Fruit fly (Drosophila melanogaster): ENCODE data around the gene Or85e.

Gene Or85e

DNA sequence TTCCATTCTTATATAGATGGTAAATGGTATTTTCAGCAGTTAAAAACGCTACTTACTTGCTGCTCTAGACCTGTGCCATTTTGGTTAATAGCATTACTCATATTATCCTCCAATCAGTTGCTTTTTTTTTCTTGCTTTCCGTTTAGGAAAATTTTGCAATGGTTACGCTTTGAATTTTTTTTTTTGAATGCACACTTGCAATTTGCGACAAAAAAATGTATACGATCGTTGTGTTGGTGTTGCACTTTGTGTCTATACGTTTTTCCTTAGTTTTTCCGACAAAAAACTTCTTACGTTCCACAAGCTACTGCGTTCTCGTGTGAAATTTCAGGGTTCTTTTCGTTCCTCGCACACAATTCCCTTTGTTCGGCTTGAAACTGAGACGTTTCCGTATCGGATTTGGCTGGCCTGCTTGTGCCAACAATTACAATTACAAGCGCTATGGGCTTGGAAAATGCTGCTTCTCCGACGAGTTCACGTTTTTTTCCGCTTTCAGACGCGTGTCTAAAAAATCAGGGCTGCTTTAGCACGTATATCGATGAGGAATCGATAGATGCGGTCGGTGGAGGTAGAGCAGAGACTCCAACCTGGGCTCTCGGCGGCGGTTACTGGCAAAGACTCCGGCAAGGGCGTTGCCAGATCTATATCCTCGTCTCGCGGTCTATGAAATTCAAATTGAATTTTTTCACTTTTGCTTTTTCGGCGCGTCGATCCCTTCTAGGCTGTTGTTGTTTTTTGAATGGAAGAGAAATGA is 24.4 kb upstream of the Or85e start (continued):
- TF ChIP-seq BtbVII (GFP tag; optimal IDR thresholded peaks at IDR 0.05) (no peak), Aef1 (GFP tag; IDR thresholded peaks at IDR 0.05) (no peak), NC2β (GFP tag; optimal IDR thresholded peaks at IDR 0.05) (peak; percentile 63), pnt (GFP tag; optimal IDR thresholded peaks at IDR 0.05) (no peak), stc (GFP tag; IDR thresholded peaks at IDR 0.05) (no peak; the same call in 1 of the 2 replicates), Hr39 (optimal IDR thresholded peaks at IDR 0.05) (no peak), Gsc (GFP tag; IDR thresholded peaks at IDR 0.05) (no peak), crp (GFP tag; optimal IDR thresholded peaks at IDR 0.05) (peak in 1 of 2 experiments; percentile 74), gce (GFP tag; IDR thresholded peaks at IDR 0.05) (peak; percentile 49; the same call in 1 of the 3 replicates), cas (GFP tag; IDR thresholded peaks at IDR 0.05) (no peak), sna (GFP tag; IDR thresholded peaks at IDR 0.05; ENCODE audit: partially characterized antibody) (peak; percentile 81), CG4404 (GFP tag; IDR thresholded peaks at IDR 0.05) (no peak), kah (GFP tag; optimal IDR thresholded peaks at IDR 0.05) (no peak), CG9876 (GFP tag; optimal IDR thresholded peaks at IDR 0.05) (peak; percentile 27), CG32532 (GFP tag; IDR thresholded peaks at IDR 0.05) (peak; percentile 60; the same call in 1 of the 2 replicates), CG13123 (GFP tag; optimal IDR thresholded peaks at IDR 0.05) (no peak), CG4360 (GFP tag; IDR thresholded peaks at IDR 0.05) (peak; percentile 28; the same call in 1 of the 2 replicates), pb (GFP tag; optimal IDR thresholded peaks at IDR 0.05) (no peak), gsb-n (tag; optimal IDR thresholded peaks at IDR 0.05) (peak; percentile 77), dysf (GFP tag; IDR thresholded peaks at IDR 0.05) (peak; percentile 51; the same call in 2 of the 3 replicates), z (GFP tag; IDR thresholded peaks at IDR 0.05) (no peak), sens (GFP tag) (peak; percentile 93), Dip2 (GFP tag; IDR thresholded peaks at IDR 0.05) (no peak), CG11093 (GFP tag; IDR thresholded peaks at IDR 0.05) (no peak), twi (tag; optimal IDR thresholded peaks at IDR 0.05) (peak; percentile 38), CG3838 (GFP tag; optimal IDR thresholded peaks at IDR 0.05) (no peak), oc (tag; optimal IDR thresholded peaks at IDR 0.05) (no peak), ranshi (GFP tag; IDR thresholded peaks at IDR 0.05) (0 out of 2 replicates have a peak, but pooled peaks have one; percentile 20), ERR (GFP tag; optimal IDR thresholded peaks at IDR 0.05) (peak; percentile 61), CG1603 (tag; optimal IDR thresholded peaks at IDR 0.05) (peak; percentile 94), ara (GFP tag; IDR thresholded peaks at IDR 0.05) (no peak; the same call in 1 of the 2 replicates), ftz-f1 (GFP tag; optimal IDR thresholded peaks at IDR 0.05) (peak; percentile 74), H15 (GFP tag; IDR thresholded peaks at IDR 0.05) (0 out of 3 replicates have a peak, but pooled peaks have one; percentile 6), CG17328 (GFP tag; IDR thresholded peaks at IDR 0.05) (peak; percentile 60), CG7556 (GFP tag; optimal IDR thresholded peaks at IDR 0.05) (no peak), Poxn (GFP tag; IDR thresholded peaks at IDR 0.05) (no peak), Sry-β (GFP tag; optimal IDR thresholded peaks at IDR 0.05) (no peak), sqz (GFP tag; optimal IDR thresholded peaks at IDR 0.05) (peak; percentile 87), ac (GFP tag; optimal IDR thresholded peaks at IDR 0.05) (no peak), schlank (tag; optimal IDR thresholded peaks at IDR 0.05) (peak; percentile 16), CG4854 (GFP tag; optimal IDR thresholded peaks at IDR 0.05) (no peak), CG3281 (GFP tag; optimal IDR thresholded peaks at IDR 0.05) (peak; percentile 40), jumu (GFP tag; optimal IDR thresholded peaks at IDR 0.05) (peak; percentile 81), Ets65A (GFP tag) (peak; percentile 84), CG10959 (GFP tag; IDR thresholded peaks at IDR 0.05) (peak; percentile 12; the same call in 1 of the 2 replicates), CG12236 (GFP tag; optimal IDR thresholded peaks at IDR 0.05) (peak; percentile 7), CG4282 (GFP tag; optimal IDR thresholded peaks at IDR 0.05) (peak; percentile 43), CG13287 (GFP tag; IDR thresholded peaks at IDR 0.05; ENCODE audit: partially characterized antibody) (peak; percentile 88), jing (GFP tag; optimal IDR thresholded peaks at IDR 0.05) (no peak), Rfx (GFP tag; IDR thresholded peaks at IDR 0.05) (peak; percentile 83), CG5953 (GFP tag; IDR thresholded peaks at IDR 0.05) (no peak)

Measured in whole organism, embryonic.